Worm (Caenorhabditis elegans) whole organism, L1 larva: Measurements from ENCODE around the gene him-14.

Experiments used
- C04F5.9 ChIP-seq: sonication (generic microtip); optimal IDR thresholded peaks from 2 replicates; lab custom pipeline; 2016; ENCODE audit warnings: missing genetic modification characterization, missing compliant biosample characterization
- C16A3.4 ChIP-seq: fragments of 150-350 bp; optimal IDR thresholded peaks from 2 replicates; lab custom pipeline; 2014; ENCODE audit warnings: missing biosample characterization, missing genetic modification characterization
- F16B12.6 ChIP-seq: fragments of 150-350 bp; optimal IDR thresholded peaks from 2 replicates; lab custom pipeline; 2014; ENCODE audit warnings: missing biosample characterization, missing genetic modification characterization
- aha-1 ChIP-seq: fragments of 150-350 bp; optimal IDR thresholded peaks from 2 replicates; lab custom pipeline; 2014; ENCODE audit warnings: missing biosample characterization, missing genetic modification characterization
- ceh-82 ChIP-seq, 3 experiments: fragments of 150-350 bp in 1 of 3; sonication (generic microtip) in 2 of 3; optimal IDR thresholded peaks; 2 replicates each; lab custom pipeline; 2014 to 2017; ENCODE audit warnings: missing biosample characterization in 3 of 3, missing genetic modification characterization in 3 of 3
- ces-1 ChIP-seq: fragments of 150-350 bp; optimal IDR thresholded peaks from 2 replicates; lab custom pipeline; 2014; ENCODE audit warnings: missing biosample characterization, missing genetic modification reagents, missing genetic modification characterization
- efl-1 ChIP-seq, 4 experiments: fragments of 150-350 bp; optimal IDR thresholded peaks in 3 of 4; peaks in 1 of 4; 1 replicate in 1 of 4; 2 replicates in 3 of 4; lab custom pipeline; 2014; ENCODE audit warnings: missing biosample characterization in 2 of 4, missing genetic modification characterization in 2 of 4, missing genetic modification reagents in 2 of 4
- efl-3 ChIP-seq: fragments of 200-800 bp; sonication (Bioruptor generic); optimal IDR thresholded peaks from 2 replicates; lab custom pipeline; 2018; ENCODE audit warnings: mild to moderate bottlenecking, missing genetic modification characterization, missing compliant biosample characterization
- elt-2 ChIP-seq: sonication (generic microtip); optimal IDR thresholded peaks from 2 replicates; lab custom pipeline; 2016; ENCODE audit warnings: missing genetic modification characterization, mild to moderate bottlenecking, inconsistent platforms, missing compliant biosample characterization, missing genetic modification reagents
- elt-3 ChIP-seq, 6 experiments: fragments of 150-350 bp in 1 of 6; sonication (generic microtip); optimal IDR thresholded peaks; 2 replicates each; lab custom pipeline; 2017 to 2018; ENCODE audit warnings: missing biosample characterization in 6 of 6, missing genetic modification characterization in 6 of 6, inconsistent platforms in 1 of 6
- fkh-10 ChIP-seq: sonication (generic microtip); optimal IDR thresholded peaks from 2 replicates; lab custom pipeline; 2017; ENCODE audit warnings: missing biosample characterization, missing genetic modification reagents, missing genetic modification characterization
- fkh-4 ChIP-seq: sonication (generic microtip); optimal IDR thresholded peaks from 2 replicates; lab custom pipeline; 2016; ENCODE audit warnings: missing compliant biosample characterization, missing genetic modification characterization, borderline replicate concordance
- fkh-8 ChIP-seq: sonication (generic microtip); optimal IDR thresholded peaks from 2 replicates; lab custom pipeline; 2016; ENCODE audit warnings: mild to moderate bottlenecking, missing genetic modification characterization, missing compliant biosample characterization
- fos-1 ChIP-seq: fragments of 150-350 bp; optimal IDR thresholded peaks from 2 replicates; lab custom pipeline; 2014; ENCODE audit warnings: missing biosample characterization, missing genetic modification characterization
- hlh-4 ChIP-seq: sonication (generic microtip); optimal IDR thresholded peaks from 2 replicates; lab custom pipeline; 2016; ENCODE audit warnings: mild to moderate bottlenecking, missing genetic modification characterization, missing compliant biosample characterization
- isw-1 ChIP-seq: fragments of 200-800 bp; sonication (Bioruptor generic); IDR thresholded peaks from 2 replicates; pipeline ENCODE4 v1.3.6; 2022; ENCODE audit warnings: missing genetic modification characterization, missing compliant biosample characterization
- lin-14 ChIP-seq: fragments of 200-800 bp; sonication (Bioruptor generic); optimal IDR thresholded peaks from 2 replicates; lab custom pipeline; 2018; ENCODE audit warnings: mild to moderate bottlenecking, missing genetic modification characterization, moderate library complexity, missing compliant biosample characterization
- lin-15B ChIP-seq: fragments of 150-350 bp; sonication (generic microtip); optimal IDR thresholded peaks from 3 replicates; lab custom pipeline; 2014; ENCODE audit warnings: missing biosample characterization, missing genetic modification characterization
- lin-35 ChIP-seq, 2 experiments: fragments of 150-350 bp; optimal IDR thresholded peaks; 2 replicates each; lab custom pipeline; 2014; ENCODE audit warnings: missing biosample characterization in 2 of 2, missing genetic modification characterization in 2 of 2, missing genetic modification reagents in 2 of 2
- lin-39 ChIP-seq: fragments of 150-350 bp; optimal IDR thresholded peaks from 2 replicates; lab custom pipeline; 2014; ENCODE audit warnings: missing biosample characterization, missing genetic modification reagents, missing genetic modification characterization
- lsy-2 ChIP-seq, 2 experiments: fragments of 150-350 bp; optimal IDR thresholded peaks; 2 replicates each; lab custom pipeline; 2014; ENCODE audit warnings: missing biosample characterization in 2 of 2, missing genetic modification characterization in 2 of 2
- mab-9 ChIP-seq: fragments of 200-800 bp; sonication (Bioruptor generic); IDR thresholded peaks from 2 replicates; pipeline ENCODE4 v1.3.6; 2022; ENCODE audit warnings: missing genetic modification reagents, missing genetic modification characterization, missing compliant biosample characterization
- mef-2 ChIP-seq: fragments of 150-350 bp; optimal IDR thresholded peaks from 2 replicates; lab custom pipeline; 2014; ENCODE audit warnings: missing biosample characterization, missing genetic modification characterization
- nhr-19 ChIP-seq: fragments of 200-800 bp; sonication (Bioruptor generic); conservative IDR thresholded peaks from 2 replicates; pipeline ENCODE4 v1.3.6; 2022; ENCODE audit warnings: missing genetic modification characterization, missing compliant biosample characterization
- nhr-237 ChIP-seq: fragments of 150-350 bp; optimal IDR thresholded peaks from 2 replicates; lab custom pipeline; 2014; ENCODE audit warnings: missing biosample characterization, missing genetic modification characterization
- nhr-28 ChIP-seq: fragments of 150-350 bp; optimal IDR thresholded peaks from 2 replicates; lab custom pipeline; 2014; ENCODE audit warnings: missing biosample characterization, missing genetic modification characterization
- nhr-71 ChIP-seq: sonication (generic microtip); optimal IDR thresholded peaks from 2 replicates; lab custom pipeline; 2016; ENCODE audit warnings: mild to moderate bottlenecking, missing genetic modification characterization, moderate library complexity, missing compliant biosample characterization
- nhr-76 ChIP-seq: sonication (generic microtip); optimal IDR thresholded peaks from 2 replicates; lab custom pipeline; 2017; ENCODE audit warnings: missing biosample characterization, missing genetic modification characterization
- nhr-77 ChIP-seq: fragments of 150-350 bp; optimal IDR thresholded peaks from 2 replicates; lab custom pipeline; 2014; ENCODE audit warnings: missing biosample characterization, missing genetic modification characterization
- nhr-85 ChIP-seq: sonication (generic microtip); peaks from one replicate; lab custom pipeline; 2016; ENCODE audit warnings: missing genetic modification characterization, inconsistent platforms, missing compliant biosample characterization
- pag-3 ChIP-seq: sonication (generic microtip); optimal IDR thresholded peaks from 2 replicates; lab custom pipeline; 2017; ENCODE audit warnings: missing genetic modification characterization, mild to moderate bottlenecking, missing compliant biosample characterization, antibody characterized with exemption, borderline replicate concordance; ENCODE audit not compliant: insufficient read depth
- rnt-1 ChIP-seq: sonication (generic microtip); optimal IDR thresholded peaks from 2 replicates; lab custom pipeline; 2016; ENCODE audit warnings: mild to moderate bottlenecking, missing genetic modification characterization, moderate library complexity, missing compliant biosample characterization
- skn-1 ChIP-seq: fragments of 150-350 bp; optimal IDR thresholded peaks from 2 replicates; lab custom pipeline; 2014; ENCODE audit warnings: missing biosample characterization, missing genetic modification characterization
- snpc-4 ChIP-seq: fragments of 150-350 bp; optimal IDR thresholded peaks from 2 replicates; lab custom pipeline; 2014; ENCODE audit warnings: missing biosample characterization, missing genetic modification characterization
- sptf-1 ChIP-seq: fragments of 150-350 bp; optimal IDR thresholded peaks from 2 replicates; lab custom pipeline; 2014; ENCODE audit warnings: missing biosample characterization, missing genetic modification characterization
- sup-37 ChIP-seq: fragments of 200-800 bp; sonication (Bioruptor generic); optimal IDR thresholded peaks from 2 replicates; lab custom pipeline; 2018; ENCODE audit warnings: mild to moderate bottlenecking, missing genetic modification characterization, missing compliant biosample characterization
- tlp-1 ChIP-seq: fragments of 150-350 bp; optimal IDR thresholded peaks from 2 replicates; lab custom pipeline; 2014; ENCODE audit warnings: missing biosample characterization, missing genetic modification characterization
- unc-30 ChIP-seq: sonication (generic microtip); optimal IDR thresholded peaks from 2 replicates; lab custom pipeline; 2017; ENCODE audit warnings: missing biosample characterization, missing genetic modification characterization
- zag-1 ChIP-seq: fragments of 150-350 bp; optimal IDR thresholded peaks from 2 replicates; lab custom pipeline; 2014; ENCODE audit warnings: missing biosample characterization, missing genetic modification characterization
- zip-4 ChIP-seq: fragments of 200-800 bp; sonication (Bioruptor generic); optimal IDR thresholded peaks from 2 replicates; lab custom pipeline; 2018; ENCODE audit warnings: mild to moderate bottlenecking, missing genetic modification characterization, moderate library complexity, missing compliant biosample characterization
- ztf-11 ChIP-seq, 2 experiments: sonication (generic microtip); optimal IDR thresholded peaks; 2 replicates each; lab custom pipeline; 2016 to 2017; ENCODE audit warnings: missing genetic modification characterization in 2 of 2, missing biosample characterization in 1 of 2, missing compliant biosample characterization in 1 of 2

The him-14 gene

DNA sequence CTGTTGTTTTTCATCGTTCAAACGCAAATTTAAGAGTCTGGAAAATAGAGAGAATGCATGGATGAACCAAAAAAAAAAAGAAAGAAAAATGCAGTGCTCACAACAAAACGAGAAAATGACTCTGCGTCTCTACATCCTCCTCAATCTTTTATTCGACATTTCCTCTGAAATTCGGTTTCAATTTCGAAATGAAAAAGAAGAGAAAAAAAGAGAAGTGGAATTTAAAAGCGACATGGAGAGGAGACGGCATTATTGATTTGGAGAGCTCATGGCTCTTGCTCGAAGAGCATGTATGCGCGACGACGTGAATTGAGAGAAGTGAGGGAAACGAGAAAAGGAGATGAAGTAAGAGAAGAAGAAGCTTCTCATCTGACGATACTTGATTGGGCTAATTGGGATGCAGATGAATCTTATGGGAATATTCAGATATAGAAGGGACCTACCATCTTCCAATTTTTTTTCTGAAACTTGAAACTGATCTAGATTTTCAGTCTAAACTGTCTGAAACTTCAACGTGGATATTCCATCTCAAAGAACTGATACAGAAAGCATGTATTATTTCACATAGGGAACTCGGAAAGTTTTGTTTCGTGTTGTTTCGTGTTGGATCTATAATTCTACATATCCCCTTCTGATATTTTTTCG is 41.4 kb upstream of the him-14 start:
- peak; percentile 18; the same call in 1 of the 2 replicates for TF ChIP-seq isw-1
- peak in 1 of 2 experiments; percentile 5 for TF ChIP-seq efl-1 (optimal IDR thresholded peaks at IDR 0.05; lab: Kevin White, UChicago)
- TF ChIP-seq efl-1 (GFP tag; optimal IDR thresholded peaks at IDR 0.05 in 1 of 2; lab: Kevin White, UChicago) = no peak
- peak; percentile 12 for TF ChIP-seq nhr-71 (tag; lab: Kevin White, UChicago)
- peak in 2 of 3 experiments; percentile 20 to 44 for TF ChIP-seq ceh-82 (tag; optimal IDR thresholded peaks at IDR 0.05; lab: Kevin White, UChicago)
- TF ChIP-seq lsy-2 (tag; optimal IDR thresholded peaks at IDR 0.05; lab: Kevin White, UChicago) = peak in 1 of 2 experiments; percentile 56
- no peak for TF ChIP-seq unc-30 (tag; lab: Kevin White, UChicago)
- TF ChIP-seq fkh-10 (GFP tag; lab: Kevin White, UChicago) = peak; percentile 71
- peak; percentile 13 for TF ChIP-seq F16B12.6
- no peak for TF ChIP-seq elt-2 (tag; lab: Kevin White, UChicago)
- TF ChIP-seq lin-14 (GFP tag; lab: Kevin White, UChicago) = peak; percentile 67
- TF ChIP-seq C04F5.9 = no peak
- peak; percentile 34 for TF ChIP-seq fkh-8

DNA sequence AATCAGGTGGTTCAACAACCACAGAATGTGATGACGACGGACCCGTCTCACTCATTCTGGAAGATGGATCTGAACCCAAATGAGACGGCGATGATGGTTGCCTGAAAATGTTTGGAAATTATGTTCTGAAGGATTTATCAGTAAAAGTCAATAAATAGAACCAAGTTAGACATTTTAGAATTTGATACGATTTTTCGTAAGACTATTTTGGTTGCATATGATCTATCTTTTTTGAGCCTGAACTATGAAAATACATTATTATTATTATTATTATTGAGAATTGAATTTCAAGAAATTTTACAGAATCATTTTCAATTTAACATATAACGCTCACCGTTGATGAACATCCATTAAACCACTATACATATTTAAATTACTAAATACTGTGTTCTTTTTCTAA is 40.2 kb upstream of the him-14 start, which contains the start of gene F10E7.9:
Gene F10E7.9 (minus strand): TSS at position 101 of the 400 bp plus-strand sequence.
- TF ChIP-seq ceh-82 (tag; optimal IDR thresholded peaks at IDR 0.05; lab: Kevin White, UChicago) (no peak), hlh-4 (tag; lab: Kevin White, UChicago) (no peak), zip-4 (GFP tag; lab: Kevin White, UChicago) (no peak), nhr-71 (tag; lab: Kevin White, UChicago) (no peak), mef-2 (tag; lab: Kevin White, UChicago) (no peak), ztf-11 (tag; optimal IDR thresholded peaks at IDR 0.05; lab: Kevin White, UChicago) (no peak), zag-1 (tag; lab: Kevin White, UChicago) (no peak)

DNA sequence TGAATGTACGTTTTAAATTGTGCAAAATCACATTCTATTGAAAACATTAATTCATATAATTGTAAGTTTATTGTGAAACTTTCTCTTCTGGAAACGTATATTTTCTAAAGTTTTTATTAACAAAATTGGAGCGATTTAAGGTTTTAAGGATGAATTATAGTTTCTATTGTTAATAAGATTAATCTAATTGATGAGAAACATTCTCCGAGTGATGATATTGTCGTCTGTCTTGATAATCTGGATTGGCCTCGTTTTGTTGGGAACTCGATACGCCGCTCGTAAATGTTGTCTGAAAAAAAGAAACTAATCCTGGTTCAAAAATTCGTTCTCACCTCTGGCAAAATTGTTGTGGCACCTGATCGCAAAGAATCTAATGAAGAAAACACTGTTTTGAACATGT is 36.5 kb upstream of the him-14 start:
- TF ChIP-seq nhr-85 (tag; lab: Kevin White, UChicago) (no peak), skn-1 (tag; lab: Kevin White, UChicago) (no peak), lin-35 (GFP tag; optimal IDR thresholded peaks at IDR 0.05; lab: Kevin White, UChicago) (no peak), elt-3 (tag; optimal IDR thresholded peaks at IDR 0.05; lab: Kevin White, UChicago) (no peak), zip-4 (GFP tag; lab: Kevin White, UChicago) (no peak)
- TF ChIP-seq, all 84 proteins: peak for 0

ce11 chrII:7104794-7105613 is 35.2 kb upstream of the him-14 start, which contains the start of the genes farl-11 and rpl-33:
Gene farl-11, minus strand, starts transcription at chrII:7105035.
Gene rpl-33, plus strand, starts transcription at chrII:7105563.
- TF ChIP-seq fkh-4 (tag; lab: Kevin White, UChicago) (no peak), nhr-19 (GFP tag; lab: Robert Waterston, UW) (peak; percentile 77), ces-1 (no peak), zip-4 (GFP tag; lab: Kevin White, UChicago) (no peak), snpc-4 (tag; lab: Kevin White, UChicago) (peak; percentile 73), nhr-237 (peak; percentile 87), rnt-1 (tag; lab: Kevin White, UChicago) (peak; percentile 78), fos-1 (peak; percentile 89), zag-1 (tag; lab: Kevin White, UChicago) (no peak), isw-1 (peak; percentile 80), C16A3.4 (tag; lab: Kevin White, UChicago) (peak; percentile 95), aha-1 (no peak), sptf-1 (tag; lab: Kevin White, UChicago) (no peak), pag-3 (no peak), elt-2 (tag; lab: Kevin White, UChicago) (peak; percentile 15), fkh-8 (peak; percentile 85), nhr-28 (tag; lab: Kevin White, UChicago) (no peak), nhr-77 (tag; lab: Kevin White, UChicago) (peak; percentile 80), mab-9 (no peak), hlh-4 (tag; lab: Kevin White, UChicago) (no peak), skn-1 (tag; lab: Kevin White, UChicago) (peak; percentile 93), lin-39 (peak; percentile 30), tlp-1 (tag; lab: Kevin White, UChicago) (no peak), lin-15B (peak; percentile 98), nhr-76 (tag; lab: Kevin White, UChicago) (no peak), efl-1 (optimal IDR thresholded peaks at IDR 0.05; lab: Kevin White, UChicago) (peak; percentile 84 to 86), efl-1 (GFP tag; optimal IDR thresholded peaks at IDR 0.05 in 1 of 2; lab: Kevin White, UChicago) (peak; percentile 79 to 97), efl-3 (GFP tag; lab: Kevin White, UChicago) (no peak), sup-37 (GFP tag; lab: Kevin White, UChicago) (no peak)
